Worm (Caenorhabditis elegans) whole organism, late embryonic: Measurements from ENCODE around the gene cct-8.

Source experiments
- C08G9.2 ChIP-seq: sonication (generic microtip); optimal IDR thresholded peaks from 2 replicates; lab custom pipeline; 2016; ENCODE audit warnings: mild to moderate bottlenecking, missing genetic modification characterization, moderate library complexity, missing compliant biosample characterization
- F13H6.1 ChIP-seq: sonication (generic microtip); optimal IDR thresholded peaks from 2 replicates; lab custom pipeline; 2016; ENCODE audit warnings: missing genetic modification characterization, missing compliant biosample characterization
- K02D7.2 ChIP-seq: sonication (generic microtip); optimal IDR thresholded peaks from 2 replicates; lab custom pipeline; 2017; ENCODE audit warnings: mild to moderate bottlenecking, missing genetic modification characterization, missing compliant biosample characterization
- K09A11.1 ChIP-seq: sonication (generic microtip); optimal IDR thresholded peaks from 2 replicates; lab custom pipeline; 2017; ENCODE audit warnings: antibody characterized with exemption, mild to moderate bottlenecking, missing genetic modification characterization, missing compliant biosample characterization; ENCODE audit not compliant: insufficient read depth
- T23F11.4 ChIP-seq: fragments of 200-800 bp; sonication (Bioruptor generic); optimal IDR thresholded peaks from 2 replicates; lab custom pipeline; 2018; ENCODE audit warnings: mild to moderate bottlenecking, missing genetic modification characterization, missing compliant biosample characterization
- ahr-1 ChIP-seq: sonication (generic microtip); optimal IDR thresholded peaks from 2 replicates; lab custom pipeline; 2016; ENCODE audit warnings: missing genetic modification characterization, missing compliant biosample characterization
- ceh-14 ChIP-seq: sonication (generic microtip); optimal IDR thresholded peaks from 2 replicates; lab custom pipeline; 2016; ENCODE audit warnings: missing genotype, missing genetic modification characterization, missing compliant biosample characterization
- ceh-18 ChIP-seq: sonication (generic microtip); optimal IDR thresholded peaks from 2 replicates; lab custom pipeline; 2016; ENCODE audit warnings: missing genetic modification characterization, missing compliant biosample characterization
- ceh-19 ChIP-seq: fragments of 200-800 bp; sonication (Bioruptor generic); optimal IDR thresholded peaks from 2 replicates; lab custom pipeline; 2018; ENCODE audit warnings: mild to moderate bottlenecking, missing genetic modification characterization, missing compliant biosample characterization
- ceh-2 ChIP-seq: sonication (generic microtip); optimal IDR thresholded peaks from 2 replicates; lab custom pipeline; 2016; ENCODE audit warnings: missing genotype, missing genetic modification characterization, missing compliant biosample characterization
- ceh-31 ChIP-seq: sonication (generic microtip); optimal IDR thresholded peaks from 2 replicates; lab custom pipeline; 2016; ENCODE audit warnings: missing genetic modification characterization, missing compliant biosample characterization
- ceh-34 ChIP-seq: sonication (generic microtip); optimal IDR thresholded peaks from 2 replicates; lab custom pipeline; 2016; ENCODE audit warnings: mild to moderate bottlenecking, missing genetic modification characterization, missing compliant biosample characterization
- ceh-45 ChIP-seq: fragments of 200-800 bp; sonication (Bioruptor generic); IDR thresholded peaks from 2 replicates; pipeline ENCODE4 v1.3.6; 2022; ENCODE audit warnings: missing genetic modification reagents, missing genetic modification characterization, missing compliant biosample characterization
- elt-4 ChIP-seq: sonication (generic microtip); optimal IDR thresholded peaks from 2 replicates; lab custom pipeline; 2016; ENCODE audit warnings: missing genetic modification characterization, missing compliant biosample characterization
- ets-4 ChIP-seq: sonication (generic microtip); optimal IDR thresholded peaks from 2 replicates; lab custom pipeline; 2016; ENCODE audit warnings: missing genetic modification characterization, missing compliant biosample characterization
- eyg-1 ChIP-seq: sonication (generic microtip); optimal IDR thresholded peaks from 2 replicates; lab custom pipeline; 2016; ENCODE audit warnings: missing genotype, missing genetic modification characterization, missing compliant biosample characterization
- fkh-10 ChIP-seq: fragments of 150-350 bp; optimal IDR thresholded peaks from 2 replicates; lab custom pipeline; 2014; ENCODE audit warnings: missing biosample characterization, missing genetic modification reagents, missing genetic modification characterization
- fkh-6 ChIP-seq: sonication (generic microtip); optimal IDR thresholded peaks from 2 replicates; lab custom pipeline; 2016; ENCODE audit warnings: missing genetic modification characterization, missing compliant biosample characterization
- gmeb-2 ChIP-seq: sonication (generic microtip); optimal IDR thresholded peaks from 2 replicates; lab custom pipeline; 2016; ENCODE audit warnings: missing genetic modification characterization, inconsistent platforms, missing compliant biosample characterization
- hlh-13 ChIP-seq: fragments of 200-800 bp; sonication (Bioruptor generic); optimal IDR thresholded peaks from 2 replicates; lab custom pipeline; 2018; ENCODE audit warnings: mild to moderate bottlenecking, missing genetic modification characterization, missing compliant biosample characterization
- hlh-30 ChIP-seq: sonication (generic microtip); optimal IDR thresholded peaks from 2 replicates; lab custom pipeline; 2017; ENCODE audit warnings: antibody characterized with exemption, missing genetic modification characterization, missing compliant biosample characterization; ENCODE audit not compliant: insufficient read depth
- hlh-6 ChIP-seq: sonication (generic microtip); optimal IDR thresholded peaks from 2 replicates; lab custom pipeline; 2016; ENCODE audit warnings: missing genotype, missing genetic modification characterization, missing compliant biosample characterization
- lim-6 ChIP-seq: sonication (generic microtip); optimal IDR thresholded peaks from 2 replicates; lab custom pipeline; 2016; ENCODE audit warnings: missing genetic modification characterization, missing compliant biosample characterization
- nhr-232 ChIP-seq: sonication (generic microtip); optimal IDR thresholded peaks from 2 replicates; lab custom pipeline; 2016; ENCODE audit warnings: missing genetic modification characterization, missing compliant biosample characterization
- odd-2 ChIP-seq: sonication (generic microtip); optimal IDR thresholded peaks from 2 replicates; lab custom pipeline; 2017; ENCODE audit warnings: antibody characterized with exemption, mild to moderate bottlenecking, missing genetic modification characterization, missing compliant biosample characterization
- pag-3 ChIP-seq: sonication (generic microtip); optimal IDR thresholded peaks from 2 replicates; lab custom pipeline; 2016; ENCODE audit warnings: missing compliant biosample characterization, missing genetic modification characterization, borderline replicate concordance
- pros-1 ChIP-seq: fragments of 150-350 bp; optimal IDR thresholded peaks from 2 replicates; lab custom pipeline; 2014; ENCODE audit warnings: missing biosample characterization, missing genetic modification reagents, missing genetic modification characterization
- ref-2 ChIP-seq: sonication (generic microtip); optimal IDR thresholded peaks from 2 replicates; lab custom pipeline; 2016; ENCODE audit warnings: missing genetic modification characterization, missing compliant biosample characterization
- rnt-1 ChIP-seq: sonication (generic microtip); optimal IDR thresholded peaks from 2 replicates; lab custom pipeline; 2016; ENCODE audit warnings: missing genetic modification characterization, missing compliant biosample characterization
- sdc-2 ChIP-seq: sonication (generic microtip); optimal IDR thresholded peaks from 2 replicates; lab custom pipeline; 2016; ENCODE audit warnings: missing genotype, missing genetic modification characterization, missing compliant biosample characterization
- tbx-2 ChIP-seq: sonication (generic microtip); optimal IDR thresholded peaks from 2 replicates; lab custom pipeline; 2016; ENCODE audit warnings: missing genetic modification characterization, missing compliant biosample characterization
- tbx-7 ChIP-seq: sonication (generic microtip); optimal IDR thresholded peaks from 2 replicates; lab custom pipeline; 2016; ENCODE audit warnings: missing genotype, missing genetic modification characterization, missing compliant biosample characterization
- ttx-3 ChIP-seq: sonication (generic microtip); optimal IDR thresholded peaks from 2 replicates; lab custom pipeline; 2016; ENCODE audit warnings: missing genetic modification reagents, missing genetic modification characterization, missing compliant biosample characterization
- unc-3 ChIP-seq, 2 experiments: fragments of 200-800 bp in 1 of 2; sonication (Bioruptor generic) in 1 of 2; sonication (generic microtip) in 1 of 2; conservative IDR thresholded peaks in 1 of 2; optimal IDR thresholded peaks in 1 of 2; 2 replicates each; pipeline versions ENCODE4 v1.3.6 to Lab custom; 2016 to 2022; ENCODE audit warnings: missing compliant biosample characterization in 2 of 2, missing genetic modification characterization in 2 of 2, missing genetic modification reagents in 1 of 2
- unc-42 ChIP-seq: sonication (generic microtip); optimal IDR thresholded peaks from 2 replicates; lab custom pipeline; 2016; ENCODE audit warnings: missing genotype, missing genetic modification characterization, missing compliant biosample characterization
- zip-5 ChIP-seq: sonication (generic microtip); optimal IDR thresholded peaks from 2 replicates; lab custom pipeline; 2016; ENCODE audit warnings: missing genetic modification characterization, missing compliant biosample characterization
- ztf-16 ChIP-seq: sonication (generic microtip); optimal IDR thresholded peaks from 2 replicates; lab custom pipeline; 2017; ENCODE audit warnings: missing genetic modification characterization, missing compliant biosample characterization

cct-8 gene

DNA sequence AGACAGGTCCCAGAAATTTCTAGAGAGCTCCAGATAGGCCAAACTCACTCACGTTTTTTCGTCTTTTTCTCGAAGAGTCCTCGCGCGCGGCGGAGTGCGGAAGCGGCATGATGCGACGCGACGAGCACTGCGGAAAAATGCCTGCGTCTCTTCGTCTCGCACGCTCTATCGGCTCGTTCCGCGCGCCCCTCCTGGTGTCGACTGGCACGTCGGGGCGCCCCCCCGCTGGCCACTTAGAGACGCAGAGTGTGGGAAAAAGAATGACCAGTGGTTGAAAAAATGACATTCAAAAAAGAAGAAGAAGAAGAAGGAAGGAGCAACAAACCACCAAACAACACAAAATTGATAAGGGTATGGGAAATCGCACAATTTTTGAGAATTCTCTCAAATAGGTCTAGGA, 26.3 kb downstream of the cct-8 start, which contains the start of gene znf-782:
TSS of gene znf-782 (minus strand) at position 96 of the 400 bp plus-strand sequence.
- TF ChIP-seq F13H6.1 (tag; lab: Kevin White, UChicago) = peak; percentile 68
- TF ChIP-seq ceh-2 (tag; lab: Kevin White, UChicago) = peak; percentile 35
- no peak for TF ChIP-seq T23F11.4 (GFP tag; lab: Kevin White, UChicago)
- TF ChIP-seq ref-2 = peak; percentile 44
- TF ChIP-seq eyg-1 (tag; lab: Kevin White, UChicago) = no peak
- no peak for TF ChIP-seq fkh-6 (tag; lab: Kevin White, UChicago)
- TF ChIP-seq hlh-6 (tag; lab: Kevin White, UChicago) = no peak
- peak; percentile 41 for TF ChIP-seq tbx-2
- peak; percentile 43 for TF ChIP-seq ceh-31 (tag; lab: Kevin White, UChicago)
- peak; percentile 20 for TF ChIP-seq unc-42
- TF ChIP-seq ceh-14 (tag; lab: Kevin White, UChicago) = peak; percentile 32
- peak; percentile 2 for TF ChIP-seq sdc-2 (tag; lab: Kevin White, UChicago)
- TF ChIP-seq odd-2 (tag; lab: Kevin White, UChicago) = no peak
- TF ChIP-seq ceh-34 (tag; lab: Kevin White, UChicago) = peak; percentile 75
- TF ChIP-seq K02D7.2 (tag; lab: Kevin White, UChicago) = no peak
- peak; percentile 50 for TF ChIP-seq C08G9.2 (tag; lab: Kevin White, UChicago)
- TF ChIP-seq rnt-1 (tag; lab: Kevin White, UChicago) = peak; percentile 20
- peak; percentile 39 for TF ChIP-seq ceh-19
- no peak for TF ChIP-seq pag-3
- no peak for TF ChIP-seq ceh-45 (GFP tag; lab: Robert Waterston, UW)
- TF ChIP-seq ets-4 (tag; lab: Kevin White, UChicago) = peak; percentile 51

- TF ChIP-seq C08G9.2 (tag; lab: Kevin White, UChicago) (no peak), ttx-3 (tag; lab: Kevin White, UChicago) (no peak), unc-3 (GFP tag; conservative IDR thresholded peaks at IDR 0.05; lab: Robert Waterston, UW) (no peak), unc-3 (tag; optimal IDR thresholded peaks at IDR 0.05; lab: Kevin White, UChicago) (no peak), elt-4 (tag; lab: Kevin White, UChicago) (no peak), ref-2 (no peak), ztf-16 (tag; lab: Kevin White, UChicago) (no peak), fkh-10 (GFP tag; lab: Kevin White, UChicago) (no peak), odd-2 (tag; lab: Kevin White, UChicago) (no peak), ahr-1 (tag; lab: Kevin White, UChicago) (no peak), tbx-7 (no peak), pros-1 (tag; lab: Kevin White, UChicago) (no peak), hlh-30 (tag; lab: Kevin White, UChicago) (no peak), K09A11.1 (tag; lab: Kevin White, UChicago) (no peak), hlh-6 (tag; lab: Kevin White, UChicago) (no peak), K02D7.2 (tag; lab: Kevin White, UChicago) (no peak), zip-5 (tag; lab: Kevin White, UChicago) (no peak), ceh-45 (GFP tag; lab: Robert Waterston, UW) (no peak), nhr-232 (tag; lab: Kevin White, UChicago) (no peak)
These were observed 28.2 kb downstream of the cct-8 start for ce11 chrIV:1065569-1065968.

- TF ChIP-seq ets-4 (tag; lab: Kevin White, UChicago) = no peak
- no peak for TF ChIP-seq hlh-30 (tag; lab: Kevin White, UChicago)
- no peak for TF ChIP-seq lim-6 (tag; lab: Kevin White, UChicago)
- no peak for TF ChIP-seq gmeb-2 (tag; lab: Kevin White, UChicago)
- no peak for TF ChIP-seq ceh-18 (tag; lab: Kevin White, UChicago)
- no peak for TF ChIP-seq hlh-13
- TF ChIP-seq ceh-45 (GFP tag; lab: Robert Waterston, UW) = no peak
These were observed 29.4 kb downstream of the cct-8 start for ce11 chrIV:1064289-1064848.
